Fruit fly (Drosophila melanogaster) whole organism: Measurements from ENCODE around the gene Sec71.

Experiments used
- CG8478 ChIP-seq: fragments of >200 bp; optimal IDR thresholded peaks from 2 replicates; lab custom pipeline; 2018; ENCODE audit warnings: inconsistent platforms
- Dll ChIP-seq: fragments of >200 bp; optimal IDR thresholded peaks from 2 replicates; lab custom pipeline; 2017
- EcR ChIP-seq, 2 experiments: fragments of >200 bp; optimal IDR thresholded peaks; 2 replicates each; lab custom pipeline; 2017; ENCODE audit warnings: missing biosample characterization in 2 of 2, missing genetic modification characterization in 2 of 2, missing genetic modification reagents in 2 of 2
- pan ChIP-seq: fragments of >200 bp; optimal IDR thresholded peaks from 2 replicates; lab custom pipeline; 2017
- psq ChIP-seq: fragments of >200 bp; optimal IDR thresholded peaks from 2 replicates; lab custom pipeline; 2017
- usp ChIP-seq: fragments of >200 bp; optimal IDR thresholded peaks from 2 replicates; lab custom pipeline; 2017; ENCODE audit warnings: missing biosample characterization, missing genetic modification characterization, mixed read lengths

The Sec71 gene

dm6 chr2L:13784155-13784681, 9.1 kb upstream of the Sec71 start, which contains the start of gene CG16890:
CG16890 (minus strand) TSS chr2L:13784338.
- no peak for TF ChIP-seq EcR (GFP tag; optimal IDR thresholded peaks at IDR 0.05; lab: Kevin White, UChicago)
- TF ChIP-seq usp (GFP tag; lab: Kevin White, UChicago) = no peak
- TF ChIP-seq psq (lab: Kevin White, UChicago) = no peak
- no peak for TF ChIP-seq CG8478 (lab: Kevin White, UChicago)
- TF ChIP-seq pan (lab: Kevin White, UChicago) = no peak
- TF ChIP-seq Dll (lab: Kevin White, UChicago) = no peak

dm6 chr2L:13790715-13791114, 2.6 kb upstream of the Sec71 start, which contains the start of gene CG16863:
CG16863 (plus strand) TSS chr2L:13790959.
- TF ChIP-seq EcR (GFP tag; optimal IDR thresholded peaks at IDR 0.05; lab: Kevin White, UChicago) = no peak
- TF ChIP-seq usp (GFP tag; lab: Kevin White, UChicago) = no peak
- TF ChIP-seq psq (lab: Kevin White, UChicago) = no peak
- no peak for TF ChIP-seq Dll (lab: Kevin White, UChicago)
- no peak for TF ChIP-seq pan (lab: Kevin White, UChicago)
- no peak for TF ChIP-seq CG8478 (lab: Kevin White, UChicago)

- TF ChIP-seq CG8478 (lab: Kevin White, UChicago) (no peak), EcR (GFP tag; optimal IDR thresholded peaks at IDR 0.05; lab: Kevin White, UChicago) (no peak), Dll (lab: Kevin White, UChicago) (no peak)
These were observed 7.8 kb downstream of the Sec71 start for dm6 chr2L:13801166-13801565.

- TF ChIP-seq Dll (lab: Kevin White, UChicago) (no peak), psq (lab: Kevin White, UChicago) (no peak), pan (lab: Kevin White, UChicago) (no peak), CG8478 (lab: Kevin White, UChicago) (no peak), usp (GFP tag; lab: Kevin White, UChicago) (no peak), EcR (GFP tag; optimal IDR thresholded peaks at IDR 0.05; lab: Kevin White, UChicago) (no peak)
These were observed 8.8 kb downstream of the Sec71 start for dm6 chr2L:13802075-13802639.

- no peak for TF ChIP-seq CG8478 (lab: Kevin White, UChicago)
- TF ChIP-seq usp (GFP tag; lab: Kevin White, UChicago) = no peak
- no peak for TF ChIP-seq EcR (GFP tag; optimal IDR thresholded peaks at IDR 0.05; lab: Kevin White, UChicago)
- TF ChIP-seq psq (lab: Kevin White, UChicago) = no peak
- TF ChIP-seq Dll (lab: Kevin White, UChicago) = no peak
- TF ChIP-seq pan (lab: Kevin White, UChicago) = no peak
These were observed 9.8 kb downstream of the Sec71 start, which contains the start of gene CAH1 for dm6 chr2L:13803032-13803661. CAH1 (plus strand) TSS chr2L:13803626.

- TF ChIP-seq CG8478 (lab: Kevin White, UChicago) (no peak), pan (lab: Kevin White, UChicago) (no peak), usp (GFP tag; lab: Kevin White, UChicago) (no peak), EcR (GFP tag; optimal IDR thresholded peaks at IDR 0.05; lab: Kevin White, UChicago) (no peak), Dll (lab: Kevin White, UChicago) (no peak), psq (lab: Kevin White, UChicago) (no peak)
These were observed 10.7 kb downstream of the Sec71 start for dm6 chr2L:13803805-13804560.

dm6 chr2L:13804561-13805067, 11.3 kb downstream of the Sec71 start:
- TF ChIP-seq CG8478 (lab: Kevin White, UChicago) (no peak), psq (lab: Kevin White, UChicago) (no peak), Dll (lab: Kevin White, UChicago) (no peak), EcR (GFP tag; optimal IDR thresholded peaks at IDR 0.05; lab: Kevin White, UChicago) (no peak), pan (lab: Kevin White, UChicago) (no peak), usp (GFP tag; lab: Kevin White, UChicago) (no peak)

dm6 chr2L:13805170-13805569, 11.8 kb downstream of the Sec71 start:
- TF ChIP-seq CG8478 (lab: Kevin White, UChicago) = no peak
- TF ChIP-seq psq (lab: Kevin White, UChicago) = no peak
- no peak for TF ChIP-seq usp (GFP tag; lab: Kevin White, UChicago)
- TF ChIP-seq Dll (lab: Kevin White, UChicago) = no peak
- no peak for TF ChIP-seq pan (lab: Kevin White, UChicago)
- no peak for TF ChIP-seq EcR (GFP tag; optimal IDR thresholded peaks at IDR 0.05; lab: Kevin White, UChicago)

- TF ChIP-seq CG8478 (lab: Kevin White, UChicago) (no peak), psq (lab: Kevin White, UChicago) (no peak), usp (GFP tag; lab: Kevin White, UChicago) (no peak), Dll (lab: Kevin White, UChicago) (no peak), EcR (GFP tag; optimal IDR thresholded peaks at IDR 0.05; lab: Kevin White, UChicago) (no peak), pan (lab: Kevin White, UChicago) (no peak)
These were observed 13.8 kb downstream of the Sec71 start for dm6 chr2L:13807097-13807496.

- no peak for TF ChIP-seq CG8478 (lab: Kevin White, UChicago)
- no peak for TF ChIP-seq Dll (lab: Kevin White, UChicago)
- TF ChIP-seq psq (lab: Kevin White, UChicago) = no peak
- TF ChIP-seq EcR (GFP tag; optimal IDR thresholded peaks at IDR 0.05; lab: Kevin White, UChicago) = no peak
- TF ChIP-seq usp (GFP tag; lab: Kevin White, UChicago) = no peak
These were observed 14.6 kb downstream of the Sec71 start for dm6 chr2L:13807959-13808358.
